Worm (Caenorhabditis elegans) whole organism, midembryonic: ENCODE data around the gene unc-42.

ENCODE experiments used
- T22C8.4 ChIP-seq: fragments of 200-800 bp; sonication (Bioruptor generic); IDR thresholded peaks from 2 replicates; pipeline ENCODE4 v1.3.6; 2022; ENCODE audit warnings: missing genetic modification characterization, missing compliant biosample characterization
- cog-1 ChIP-seq: sonication (generic microtip); optimal IDR thresholded peaks from 2 replicates; lab custom pipeline; 2016; ENCODE audit warnings: missing genetic modification characterization, missing compliant biosample characterization
- flt-1 ChIP-seq: fragments of 200-800 bp; sonication (Bioruptor generic); IDR thresholded peaks from 2 replicates; pipeline ENCODE4 v1.3.6; 2022; ENCODE audit warnings: missing genetic modification characterization, missing compliant biosample characterization
- klf-2 ChIP-seq: fragments of 200-800 bp; sonication (Bioruptor generic); conservative IDR thresholded peaks from 2 replicates; pipeline ENCODE4 v1.3.6; 2022; ENCODE audit warnings: missing genetic modification reagents, missing genetic modification characterization, missing compliant biosample characterization
- med-1 ChIP-seq: sonication (generic microtip); optimal IDR thresholded peaks from 2 replicates; lab custom pipeline; 2017; ENCODE audit warnings: missing genetic modification characterization, mild to moderate bottlenecking, missing compliant biosample characterization, antibody characterized with exemption, missing genetic modification reagents; ENCODE audit not compliant: insufficient read depth
- ref-1 ChIP-seq: fragments of 200-800 bp; sonication (Bioruptor generic); conservative IDR thresholded peaks from 2 replicates; pipeline ENCODE4 v1.3.6; 2022; ENCODE audit warnings: missing genetic modification reagents, missing genetic modification characterization, missing compliant biosample characterization
- tab-1 ChIP-seq: fragments of 200-800 bp; sonication (Bioruptor generic); IDR thresholded peaks from 2 replicates; pipeline ENCODE4 v1.3.6; 2022; ENCODE audit warnings: missing genetic modification characterization, missing compliant biosample characterization
- ztf-23 ChIP-seq: fragments of 200-800 bp; sonication (Bioruptor generic); IDR thresholded peaks from 2 replicates; pipeline ENCODE4 v1.3.6; 2022; ENCODE audit warnings: missing genetic modification reagents, missing genetic modification characterization, missing compliant biosample characterization
- ztf-29 ChIP-seq: fragments of 200-800 bp; sonication (Bioruptor generic); IDR thresholded peaks from 2 replicates; pipeline ENCODE4 v1.3.6; 2022; ENCODE audit warnings: missing genetic modification reagents, missing genetic modification characterization, missing compliant biosample characterization

The unc-42 gene

DNA sequence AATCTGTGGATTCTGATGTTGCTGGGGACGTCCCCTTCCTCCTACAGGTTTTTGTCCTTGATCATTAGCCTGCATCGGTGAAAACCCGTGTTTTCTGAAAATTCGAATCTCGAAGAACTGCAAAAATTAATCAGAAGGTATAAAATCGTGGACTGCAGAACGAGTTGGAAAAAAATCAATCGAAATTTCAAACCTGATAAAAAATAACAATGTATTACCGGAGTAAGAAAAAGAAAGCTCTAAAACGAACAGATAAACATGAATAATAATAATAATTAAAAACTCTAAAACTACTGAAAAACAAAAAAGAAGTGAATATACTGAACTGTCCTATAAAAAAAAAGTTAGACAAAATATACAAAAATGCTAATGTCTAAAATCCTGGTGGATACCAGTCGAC lies 13.8 kb upstream of the unc-42 start, which contains the start of gene F46B6.5:
TSS of gene F46B6.5 (minus strand) at position 101 of the 400 bp plus-strand sequence.
- TF ChIP-seq klf-2 (GFP tag; lab: Robert Waterston, UW) (no peak), flt-1 (GFP tag; lab: Robert Waterston, UW) (no peak), tab-1 (GFP tag; lab: Robert Waterston, UW) (no peak), T22C8.4 (no peak), ztf-29 (GFP tag; lab: Robert Waterston, UW) (no peak)

DNA sequence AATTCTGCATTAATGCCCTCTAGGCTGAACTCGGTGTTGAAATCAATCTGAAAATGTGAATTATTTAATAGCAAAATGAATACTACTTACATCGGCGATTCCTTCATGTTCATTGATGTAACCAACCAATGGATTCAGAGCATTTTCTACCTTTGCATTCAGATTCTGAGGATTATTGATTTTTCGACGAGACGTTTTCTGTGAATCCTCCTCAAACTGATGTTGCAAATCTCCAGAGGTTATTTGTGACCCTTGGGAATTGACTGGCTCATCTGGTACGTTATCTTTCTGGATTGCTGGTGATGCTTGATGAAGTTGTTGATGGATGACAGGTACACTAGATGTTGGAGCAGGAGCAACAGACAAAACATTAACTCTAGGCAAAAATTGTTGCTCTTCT lies 12.9 kb upstream of the unc-42 start:
- TF ChIP-seq T22C8.4 (peak; percentile 30; the same call in 1 of the 2 replicates), ztf-23 (GFP tag; lab: Robert Waterston, UW) (no peak), ztf-29 (GFP tag; lab: Robert Waterston, UW) (no peak), ref-1 (GFP tag; lab: Robert Waterston, UW) (no peak), flt-1 (GFP tag; lab: Robert Waterston, UW) (no peak), med-1 (GFP tag; lab: Kevin White, UChicago) (no peak), tab-1 (GFP tag; lab: Robert Waterston, UW) (no peak), klf-2 (GFP tag; lab: Robert Waterston, UW) (no peak)

DNA sequence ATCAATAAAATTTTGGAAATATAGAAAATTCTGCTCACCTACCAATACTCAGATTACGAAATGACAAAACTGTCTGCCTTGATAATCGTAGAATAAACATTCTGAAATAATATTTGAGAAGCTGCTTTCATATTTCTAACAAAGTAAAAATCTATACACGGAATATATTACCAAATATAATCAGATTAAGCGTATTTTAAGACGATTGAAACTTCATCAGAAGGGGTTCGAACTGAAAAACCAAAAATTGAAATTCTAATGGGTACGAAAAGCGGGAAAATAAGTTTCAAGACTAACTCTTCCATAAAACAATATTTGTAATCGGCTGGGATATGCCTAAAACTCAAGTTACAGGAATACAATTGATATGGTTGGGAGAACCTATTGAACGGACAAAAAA lies 10.2 kb upstream of the unc-42 start, which contains the start of gene F46B6.4:
TSS of gene F46B6.4 (minus strand) at position 101 of the 400 bp plus-strand sequence.
- TF ChIP-seq med-1 (GFP tag; lab: Kevin White, UChicago): no peak
- no peak for TF ChIP-seq ztf-29 (GFP tag; lab: Robert Waterston, UW)
- TF ChIP-seq klf-2 (GFP tag; lab: Robert Waterston, UW): no peak
- no peak for TF ChIP-seq flt-1 (GFP tag; lab: Robert Waterston, UW)
- no peak for TF ChIP-seq tab-1 (GFP tag; lab: Robert Waterston, UW)
- no peak for TF ChIP-seq T22C8.4
- TF ChIP-seq cog-1 (tag; lab: Kevin White, UChicago): no peak
- no peak for TF ChIP-seq ztf-23 (GFP tag; lab: Robert Waterston, UW)
- TF ChIP-seq ref-1 (GFP tag; lab: Robert Waterston, UW): no peak

DNA sequence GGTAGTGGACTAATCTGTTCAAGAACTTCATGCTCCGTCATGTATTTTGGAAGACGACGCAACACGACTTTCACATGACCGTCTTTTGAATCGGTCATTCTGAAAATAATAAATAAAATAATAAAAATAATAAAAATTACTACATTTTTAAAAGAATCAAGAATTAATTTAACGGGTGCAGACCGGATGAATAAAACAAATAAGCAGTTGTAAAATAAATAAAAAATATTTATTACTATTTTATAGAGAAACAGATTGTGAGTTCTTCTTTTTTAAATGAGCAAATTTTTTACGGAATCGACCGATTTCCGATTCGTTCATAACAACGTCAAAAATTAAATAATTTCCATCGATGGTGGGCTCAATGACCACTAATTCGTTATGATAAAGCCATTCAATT lies 8.5 kb upstream of the unc-42 start, which contains the start of gene smg-4:
TSS of gene smg-4 (minus strand) at position 101 of the 400 bp plus-strand sequence.
- TF ChIP-seq cog-1 (tag; lab: Kevin White, UChicago) (no peak), med-1 (GFP tag; lab: Kevin White, UChicago) (no peak), ref-1 (GFP tag; lab: Robert Waterston, UW) (no peak), T22C8.4 (no peak), tab-1 (GFP tag; lab: Robert Waterston, UW) (no peak), klf-2 (GFP tag; lab: Robert Waterston, UW) (no peak), ztf-23 (GFP tag; lab: Robert Waterston, UW) (no peak), flt-1 (GFP tag; lab: Robert Waterston, UW) (no peak), ztf-29 (GFP tag; lab: Robert Waterston, UW) (no peak)

DNA sequence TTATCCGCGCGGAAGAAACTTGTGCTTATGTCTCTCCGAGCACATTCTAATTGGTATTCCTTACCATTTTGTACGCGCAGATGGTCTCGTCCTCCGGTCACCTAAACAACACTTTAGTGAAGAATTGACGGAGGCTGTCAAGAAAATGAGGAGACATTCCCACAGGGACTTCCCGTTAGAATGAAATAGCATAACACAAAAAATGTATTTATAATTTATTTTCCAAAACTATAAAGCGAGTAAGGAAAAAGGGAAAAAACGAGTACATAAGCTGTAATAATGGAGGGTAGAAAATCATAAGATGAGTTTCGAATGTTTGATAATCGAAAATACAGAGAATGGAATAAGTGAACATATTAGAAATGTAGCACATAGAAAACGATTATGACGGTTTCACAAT lies 6.5 kb upstream of the unc-42 start, which contains the start of gene F46B6.12:
TSS of gene F46B6.12 (minus strand) at position 101 of the 400 bp plus-strand sequence.
- no peak for TF ChIP-seq klf-2 (GFP tag; lab: Robert Waterston, UW)
- no peak for TF ChIP-seq med-1 (GFP tag; lab: Kevin White, UChicago)
- TF ChIP-seq flt-1 (GFP tag; lab: Robert Waterston, UW): no peak
- no peak for TF ChIP-seq cog-1 (tag; lab: Kevin White, UChicago)
- TF ChIP-seq ref-1 (GFP tag; lab: Robert Waterston, UW): no peak
- no peak for TF ChIP-seq tab-1 (GFP tag; lab: Robert Waterston, UW)
- no peak for TF ChIP-seq ztf-23 (GFP tag; lab: Robert Waterston, UW)
- no peak for TF ChIP-seq ztf-29 (GFP tag; lab: Robert Waterston, UW)
- no peak for TF ChIP-seq T22C8.4

DNA sequence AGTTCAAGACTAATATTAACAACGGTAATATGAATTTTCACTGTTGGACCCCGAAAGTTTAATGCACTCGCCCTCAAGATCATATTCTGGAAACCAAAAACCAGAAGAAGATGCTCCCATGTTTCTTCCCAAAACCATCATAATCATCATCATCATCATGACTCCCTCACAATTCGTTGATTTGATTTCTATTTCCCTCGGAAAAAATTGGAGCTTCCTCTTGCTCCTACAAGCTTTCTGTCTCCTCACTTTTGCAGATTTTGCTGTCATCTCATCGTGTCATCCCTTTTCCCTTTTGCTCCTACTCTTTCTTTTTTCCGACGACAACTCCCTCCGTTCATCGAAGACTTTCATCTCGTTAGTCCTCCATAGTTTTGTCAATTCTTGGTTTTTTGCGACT lies 2.8 kb upstream of the unc-42 start, which contains the start of gene F46B6.2:
TSS of gene F46B6.2 (plus strand) at position 316 of the 400 bp plus-strand sequence.
- TF ChIP-seq flt-1 (GFP tag; lab: Robert Waterston, UW) (no peak), klf-2 (GFP tag; lab: Robert Waterston, UW) (no peak), cog-1 (tag; lab: Kevin White, UChicago) (no peak), tab-1 (GFP tag; lab: Robert Waterston, UW) (no peak), T22C8.4 (no peak), ztf-29 (GFP tag; lab: Robert Waterston, UW) (no peak), med-1 (GFP tag; lab: Kevin White, UChicago) (no peak), ztf-23 (GFP tag; lab: Robert Waterston, UW) (no peak), ref-1 (GFP tag; lab: Robert Waterston, UW) (no peak)

DNA sequence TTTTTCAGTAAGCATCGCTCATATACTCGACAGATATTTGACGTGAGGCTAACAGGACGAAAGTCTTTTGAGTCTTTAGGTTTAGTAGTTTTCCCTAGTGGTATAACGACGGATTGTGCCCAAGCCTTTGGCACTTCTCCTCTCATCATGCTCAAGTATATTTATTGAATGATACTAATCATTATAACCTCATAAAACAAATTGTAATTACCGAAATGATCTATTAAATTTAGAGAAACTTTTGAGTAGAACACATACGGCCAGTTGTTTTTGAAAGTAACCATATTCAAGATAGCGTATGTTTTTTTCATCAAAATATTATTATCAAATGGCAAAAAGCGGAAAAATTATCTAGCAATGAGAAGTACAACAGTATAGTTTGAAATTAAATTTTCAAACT lies 2.1 kb upstream of the unc-42 start:
- no peak for TF ChIP-seq ztf-23 (GFP tag; lab: Robert Waterston, UW)
- TF ChIP-seq cog-1 (tag; lab: Kevin White, UChicago): no peak
- TF ChIP-seq flt-1 (GFP tag; lab: Robert Waterston, UW): no peak
- no peak for TF ChIP-seq klf-2 (GFP tag; lab: Robert Waterston, UW)
- no peak for TF ChIP-seq med-1 (GFP tag; lab: Kevin White, UChicago)
- TF ChIP-seq ref-1 (GFP tag; lab: Robert Waterston, UW): no peak

DNA sequence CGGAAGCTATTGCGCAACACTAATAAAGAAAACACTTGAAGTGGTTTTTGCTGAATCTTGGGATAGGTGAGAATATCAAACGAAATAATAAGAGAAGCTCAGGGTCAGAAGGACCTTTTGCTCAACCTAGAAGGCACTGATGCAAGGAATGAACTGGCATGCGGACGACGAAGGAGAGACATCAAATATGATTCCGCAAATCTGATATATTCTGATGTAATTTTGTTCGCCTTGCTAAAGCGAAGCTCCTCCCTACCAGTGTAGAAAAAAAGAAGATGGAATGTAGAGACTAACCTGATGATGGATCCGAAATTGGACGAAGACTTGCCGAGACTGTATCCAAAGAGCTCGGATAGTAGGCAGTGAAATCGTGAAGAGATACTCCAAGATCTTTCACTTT lies 1.2 kb downstream of the unc-42 start:
- TF ChIP-seq med-1 (GFP tag; lab: Kevin White, UChicago) (no peak), klf-2 (GFP tag; lab: Robert Waterston, UW) (no peak), ztf-29 (GFP tag; lab: Robert Waterston, UW) (no peak), T22C8.4 (no peak), ztf-23 (GFP tag; lab: Robert Waterston, UW) (no peak), cog-1 (tag; lab: Kevin White, UChicago) (no peak), flt-1 (GFP tag; lab: Robert Waterston, UW) (no peak), tab-1 (GFP tag; lab: Robert Waterston, UW) (no peak), ref-1 (GFP tag; lab: Robert Waterston, UW) (no peak)

DNA sequence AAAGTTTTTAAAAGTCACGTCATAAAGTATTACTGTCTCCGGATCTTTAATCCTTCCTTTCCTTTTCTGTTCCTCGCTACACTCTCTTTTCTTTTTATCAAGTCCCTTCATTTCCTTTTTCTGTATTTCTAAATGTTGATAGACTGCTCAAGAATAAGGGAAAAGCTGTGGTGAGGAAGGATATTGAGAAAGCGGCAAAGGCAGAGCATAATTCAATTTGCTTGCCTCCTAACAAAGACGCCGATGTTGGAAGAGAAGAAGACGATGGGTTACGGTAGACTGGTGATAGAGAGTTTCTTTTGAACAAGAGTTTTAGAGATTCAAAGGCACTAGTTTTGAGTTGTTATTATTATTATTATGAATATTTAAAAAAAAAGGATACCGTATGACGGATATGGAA lies 3.6 kb downstream of the unc-42 start:
- TF ChIP-seq T22C8.4 (no peak), ref-1 (GFP tag; lab: Robert Waterston, UW) (no peak), med-1 (GFP tag; lab: Kevin White, UChicago) (no peak), tab-1 (GFP tag; lab: Robert Waterston, UW) (no peak), flt-1 (GFP tag; lab: Robert Waterston, UW) (no peak), klf-2 (GFP tag; lab: Robert Waterston, UW) (no peak), ztf-23 (GFP tag; lab: Robert Waterston, UW) (no peak)
